Fruit fly (Drosophila melanogaster): Measurements from ENCODE around the gene fred.

fred gene

DNA sequence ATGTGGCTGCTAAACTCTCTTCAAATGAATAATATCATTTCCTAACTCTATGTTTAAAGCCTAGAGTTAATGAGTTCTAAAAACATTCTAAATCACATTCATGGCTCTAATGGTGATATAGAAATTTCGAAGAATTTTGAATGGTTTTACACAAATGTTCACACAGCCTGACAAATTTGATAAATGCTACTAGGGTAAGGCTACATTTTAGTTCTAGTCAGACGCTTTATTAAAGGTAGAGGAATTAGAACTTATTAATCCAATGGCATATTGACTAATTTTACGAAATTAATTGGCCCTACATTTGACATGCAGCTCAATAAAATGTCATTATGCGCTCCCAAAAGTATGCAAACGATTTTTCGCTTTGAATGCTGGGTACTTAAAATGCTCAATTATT lies 101.6 kb downstream of the fred start:
- TF ChIP-seq Pif1A (GFP tag; optimal IDR thresholded peaks at IDR 0.05) = no peak
- no peak for TF ChIP-seq Pif1B (GFP tag; optimal IDR thresholded peaks at IDR 0.05)
- TF ChIP-seq CG32121 (GFP tag; IDR thresholded peaks at IDR 0.05) = no peak
- TF ChIP-seq CG8159 (tag; optimal IDR thresholded peaks at IDR 0.05) = no peak
- no peak for TF ChIP-seq fd96Ca (GFP tag; IDR thresholded peaks at IDR 0.05)
- TF ChIP-seq EcR (GFP tag; optimal IDR thresholded peaks at IDR 0.05) = no peak
- TF ChIP-seq gl (tag; optimal IDR thresholded peaks at IDR 0.05) = no peak
- TF ChIP-seq CG8301 (tag; optimal IDR thresholded peaks at IDR 0.05) = no peak
- TF ChIP-seq rn (GFP tag; IDR thresholded peaks at IDR 0.05) = no peak
- no peak for TF ChIP-seq CG4496 (GFP tag; IDR thresholded peaks at IDR 0.05)

DNA sequence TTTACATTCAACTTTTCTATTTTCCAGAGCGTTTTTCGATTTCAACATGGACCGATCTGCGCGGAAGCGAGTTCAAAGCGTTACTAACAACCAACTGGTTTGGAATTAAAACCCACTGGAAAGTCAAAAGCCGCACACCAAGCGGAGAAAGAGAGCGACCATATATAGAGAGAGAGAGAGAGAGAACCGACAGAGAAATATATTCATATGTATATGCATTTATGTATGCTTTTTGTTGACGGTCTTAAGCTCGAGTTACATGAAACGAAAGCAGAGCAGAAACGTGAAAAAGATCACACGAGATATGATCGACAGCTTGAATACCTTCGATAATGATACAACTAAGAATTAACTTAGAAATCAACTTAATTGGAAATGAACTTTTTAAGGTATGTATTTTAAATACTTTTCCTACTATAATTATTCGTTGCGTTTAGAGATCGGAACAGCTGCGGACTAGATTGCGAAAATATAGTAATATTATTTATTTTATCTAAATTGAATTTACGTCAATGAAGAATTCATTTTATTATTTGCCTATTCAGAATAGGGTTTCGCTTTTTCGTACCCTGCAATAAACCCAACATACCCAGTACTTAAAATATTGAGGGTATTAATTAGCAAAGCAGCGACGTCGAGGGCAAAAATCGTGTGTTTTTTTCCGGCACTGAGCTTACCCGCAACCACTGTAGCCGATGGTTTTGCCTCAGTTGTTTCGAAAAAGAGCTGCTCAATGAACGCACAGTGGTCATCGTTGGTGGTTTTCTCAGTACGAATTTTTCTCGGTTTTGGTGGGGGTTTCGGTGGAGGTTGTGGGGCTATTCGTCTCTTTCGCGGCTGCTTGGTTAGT lies 102.5 kb downstream of the fred start:
- TF ChIP-seq CG9948 (tag; optimal IDR thresholded peaks at IDR 0.05) = peak; percentile 71
- TF ChIP-seq CG10348 (GFP tag; IDR thresholded peaks at IDR 0.05) = peak; percentile 53; the same call in 1 of the 2 replicates
- peak; percentile 43 for TF ChIP-seq EcR (GFP tag; optimal IDR thresholded peaks at IDR 0.05)
- peak; percentile 57; the same call in 2 of the 3 replicates for TF ChIP-seq CG4496 (GFP tag; IDR thresholded peaks at IDR 0.05)
- TF ChIP-seq Pif1B (GFP tag; optimal IDR thresholded peaks at IDR 0.05) = peak; percentile 32
- peak; percentile 59 for TF ChIP-seq Snoo (tag; optimal IDR thresholded peaks at IDR 0.05)
- TF ChIP-seq fd96Ca (GFP tag; IDR thresholded peaks at IDR 0.05) = peak; percentile 66
- peak; percentile 43 for TF ChIP-seq Ets98B (GFP tag; IDR thresholded peaks at IDR 0.05)
- peak; percentile 30 for TF ChIP-seq CG13204 (GFP tag; optimal IDR thresholded peaks at IDR 0.05)
- TF ChIP-seq rn (GFP tag; IDR thresholded peaks at IDR 0.05) = no peak
- peak; percentile 51 for TF ChIP-seq CG34367 (tag; optimal IDR thresholded peaks at IDR 0.05)
- TF ChIP-seq Pif1A (GFP tag; optimal IDR thresholded peaks at IDR 0.05) = peak; percentile 65
- TF ChIP-seq gl (tag; optimal IDR thresholded peaks at IDR 0.05) = no peak
- peak; percentile 82 for TF ChIP-seq CG15710 (tag; optimal IDR thresholded peaks at IDR 0.05)
- no peak for TF ChIP-seq CG12605 (GFP tag; IDR thresholded peaks at IDR 0.05)
- peak; percentile 33 for TF ChIP-seq CG17806 (tag; optimal IDR thresholded peaks at IDR 0.05)
- TF ChIP-seq CG14655 (GFP tag; optimal IDR thresholded peaks at IDR 0.05) = peak; percentile 81
- peak; percentile 40; the same call in 1 of the 2 replicates for TF ChIP-seq CG32121 (GFP tag; IDR thresholded peaks at IDR 0.05)
- peak; percentile 72 for TF ChIP-seq CG8301 (tag; optimal IDR thresholded peaks at IDR 0.05)
- TF ChIP-seq CG8159 (tag; optimal IDR thresholded peaks at IDR 0.05) = peak; percentile 82
- TF ChIP-seq D1 (tag; optimal IDR thresholded peaks at IDR 0.05) = peak; percentile 22

DNA sequence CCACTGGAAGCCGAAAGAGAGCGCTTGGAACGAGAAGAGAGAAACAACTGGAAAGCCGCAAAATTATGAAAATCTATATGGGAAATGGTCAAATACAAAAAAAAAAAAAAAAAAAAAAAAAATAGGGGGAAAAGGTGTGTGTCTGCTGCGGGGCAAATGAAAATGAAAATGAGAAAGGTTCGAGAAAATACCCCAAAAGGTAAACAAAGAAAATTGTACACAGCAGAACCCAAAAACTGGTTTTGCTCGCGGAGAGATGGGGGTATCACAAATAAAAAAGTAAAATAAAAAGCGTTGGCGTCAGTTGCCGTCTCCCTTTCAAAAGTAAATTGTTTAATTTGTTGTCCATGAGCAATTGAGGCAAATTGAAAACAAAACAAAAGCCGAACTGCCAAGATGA lies 103.3 kb downstream of the fred start:
- TF ChIP-seq CG15710 (tag; optimal IDR thresholded peaks at IDR 0.05) (no peak), CG4496 (GFP tag; IDR thresholded peaks at IDR 0.05) (0 out of 3 replicates have a peak, but pooled peaks have one; percentile 36)

DNA sequence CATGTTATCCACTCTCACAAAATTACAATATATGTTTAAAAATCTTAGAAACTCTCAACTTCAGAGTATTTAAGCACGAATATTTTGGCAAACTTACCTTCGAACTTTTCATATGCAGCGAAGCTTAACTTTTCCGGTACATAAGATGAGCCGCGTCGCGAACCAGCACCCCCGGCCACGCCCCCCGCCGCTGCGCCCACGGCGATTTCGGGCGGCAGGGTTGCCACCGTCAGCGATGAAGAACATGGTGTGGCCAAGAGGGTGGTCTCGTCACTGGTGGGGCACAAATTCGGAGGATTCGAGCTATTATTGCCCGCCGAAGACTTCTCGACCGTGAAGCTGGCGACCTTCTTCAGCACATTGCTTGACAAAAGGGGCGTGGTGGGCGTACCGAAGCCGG lies 107.6 kb downstream of the fred start:
- TF ChIP-seq CG13204 (GFP tag; optimal IDR thresholded peaks at IDR 0.05) (no peak), CG12605 (GFP tag; IDR thresholded peaks at IDR 0.05) (no peak), CG14655 (GFP tag; optimal IDR thresholded peaks at IDR 0.05) (no peak), CG9948 (tag; optimal IDR thresholded peaks at IDR 0.05) (no peak), D1 (tag; optimal IDR thresholded peaks at IDR 0.05) (no peak), Pif1B (GFP tag; optimal IDR thresholded peaks at IDR 0.05) (no peak), CG8301 (tag; optimal IDR thresholded peaks at IDR 0.05) (no peak), CG32121 (GFP tag; IDR thresholded peaks at IDR 0.05) (no peak), CG8159 (tag; optimal IDR thresholded peaks at IDR 0.05) (no peak), CG15710 (tag; optimal IDR thresholded peaks at IDR 0.05) (no peak), Ets98B (GFP tag; IDR thresholded peaks at IDR 0.05) (no peak), CG34367 (tag; optimal IDR thresholded peaks at IDR 0.05) (no peak), Pif1A (GFP tag; optimal IDR thresholded peaks at IDR 0.05) (no peak), EcR (GFP tag; optimal IDR thresholded peaks at IDR 0.05) (no peak)

DNA sequence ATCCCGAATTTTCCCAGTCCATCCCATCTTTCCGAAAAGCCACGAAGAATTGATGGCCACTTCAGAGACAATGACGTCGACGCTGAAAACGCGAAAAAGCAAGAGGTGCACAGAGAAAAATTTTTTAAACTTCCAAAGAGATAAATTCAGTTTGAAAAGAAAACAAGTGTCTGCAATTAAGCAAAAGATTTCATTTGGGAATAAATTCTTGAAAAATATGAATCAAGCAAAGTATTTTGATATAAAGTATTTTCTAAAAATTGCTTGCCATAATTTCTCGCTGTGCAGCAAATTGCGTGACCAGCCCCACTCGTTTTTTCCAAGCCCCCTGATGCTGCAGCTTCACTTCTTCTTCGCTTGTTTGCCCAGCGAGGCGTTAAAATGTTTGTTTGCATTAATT lies 109.3 kb downstream of the fred start:
- peak; percentile 76 for TF ChIP-seq CG14655 (GFP tag; optimal IDR thresholded peaks at IDR 0.05)
- TF ChIP-seq Pif1B (GFP tag; optimal IDR thresholded peaks at IDR 0.05) = no peak
- TF ChIP-seq CG8301 (tag; optimal IDR thresholded peaks at IDR 0.05) = peak; percentile 76
- peak; percentile 18 for TF ChIP-seq CG34367 (tag; optimal IDR thresholded peaks at IDR 0.05)
- TF ChIP-seq Pif1A (GFP tag; optimal IDR thresholded peaks at IDR 0.05) = peak; percentile 64
- no peak for TF ChIP-seq EcR (GFP tag; optimal IDR thresholded peaks at IDR 0.05)
- peak; percentile 39; the same call in 1 of the 2 replicates for TF ChIP-seq rn (GFP tag; IDR thresholded peaks at IDR 0.05)
- TF ChIP-seq CG32121 (GFP tag; IDR thresholded peaks at IDR 0.05) = peak; percentile 81
- TF ChIP-seq CG9948 (tag; optimal IDR thresholded peaks at IDR 0.05) = peak; percentile 68
- peak; percentile 61 for TF ChIP-seq fd96Ca (GFP tag; IDR thresholded peaks at IDR 0.05)
- peak; percentile 68 for TF ChIP-seq CG15710 (tag; optimal IDR thresholded peaks at IDR 0.05)
- TF ChIP-seq gl (tag; optimal IDR thresholded peaks at IDR 0.05) = no peak
- TF ChIP-seq CG4496 (GFP tag; IDR thresholded peaks at IDR 0.05) = peak; percentile 86
- peak; percentile 55 for TF ChIP-seq CG17806 (tag; optimal IDR thresholded peaks at IDR 0.05)
- TF ChIP-seq D1 (tag; optimal IDR thresholded peaks at IDR 0.05) = no peak
- no peak for TF ChIP-seq CG10348 (GFP tag; IDR thresholded peaks at IDR 0.05)
- peak; percentile 80 for TF ChIP-seq Ets98B (GFP tag; IDR thresholded peaks at IDR 0.05)
- TF ChIP-seq CG13204 (GFP tag; optimal IDR thresholded peaks at IDR 0.05) = peak; percentile 13
- peak; percentile 29 for TF ChIP-seq Snoo (tag; optimal IDR thresholded peaks at IDR 0.05)
- TF ChIP-seq CG12605 (GFP tag; IDR thresholded peaks at IDR 0.05) = peak; percentile 80
- peak; percentile 65 for TF ChIP-seq CG8159 (tag; optimal IDR thresholded peaks at IDR 0.05)

DNA sequence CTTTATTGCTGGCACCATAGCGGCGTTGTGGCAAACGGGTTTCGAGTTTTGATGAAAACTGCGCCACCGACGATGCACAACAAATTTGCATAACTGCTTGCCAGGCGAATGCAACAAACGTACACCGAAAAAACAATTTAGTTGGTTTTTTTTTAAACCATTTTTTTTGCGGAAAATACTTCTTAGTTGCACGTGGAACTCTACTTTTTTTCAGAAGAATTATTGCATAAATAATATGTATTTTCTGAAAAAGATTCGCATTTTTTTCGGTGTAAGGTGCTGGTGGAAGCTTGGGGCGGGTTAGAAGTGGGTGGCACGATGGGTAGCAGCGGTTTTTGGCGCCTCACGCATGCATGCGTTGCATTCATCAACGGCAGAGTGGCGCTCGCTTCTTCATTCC lies 110.3 kb downstream of the fred start:
- TF ChIP-seq rn (GFP tag; IDR thresholded peaks at IDR 0.05) = no peak
- peak; percentile 69 for TF ChIP-seq fd96Ca (GFP tag; IDR thresholded peaks at IDR 0.05)
- peak; percentile 80 for TF ChIP-seq CG12605 (GFP tag; IDR thresholded peaks at IDR 0.05)
- TF ChIP-seq Snoo (tag; optimal IDR thresholded peaks at IDR 0.05) = no peak
- peak; percentile 80 for TF ChIP-seq CG32121 (GFP tag; IDR thresholded peaks at IDR 0.05)
- TF ChIP-seq CG15710 (tag; optimal IDR thresholded peaks at IDR 0.05) = peak; percentile 20
- TF ChIP-seq CG9948 (tag; optimal IDR thresholded peaks at IDR 0.05) = peak; percentile 35
- TF ChIP-seq gl (tag; optimal IDR thresholded peaks at IDR 0.05) = no peak
- no peak for TF ChIP-seq CG13204 (GFP tag; optimal IDR thresholded peaks at IDR 0.05)
- TF ChIP-seq CG8301 (tag; optimal IDR thresholded peaks at IDR 0.05) = peak; percentile 57
- no peak for TF ChIP-seq EcR (GFP tag; optimal IDR thresholded peaks at IDR 0.05)
- TF ChIP-seq CG10348 (GFP tag; IDR thresholded peaks at IDR 0.05) = peak; percentile 39; the same call in 1 of the 2 replicates
- peak; percentile 73 for TF ChIP-seq Ets98B (GFP tag; IDR thresholded peaks at IDR 0.05)
- no peak for TF ChIP-seq CG8159 (tag; optimal IDR thresholded peaks at IDR 0.05)
- TF ChIP-seq CG4496 (GFP tag; IDR thresholded peaks at IDR 0.05) = peak; percentile 84
- TF ChIP-seq CG34367 (tag; optimal IDR thresholded peaks at IDR 0.05) = no peak
- peak; percentile 61 for TF ChIP-seq CG14655 (GFP tag; optimal IDR thresholded peaks at IDR 0.05)
- TF ChIP-seq D1 (tag; optimal IDR thresholded peaks at IDR 0.05) = no peak
- no peak for TF ChIP-seq Pif1B (GFP tag; optimal IDR thresholded peaks at IDR 0.05)
- peak; percentile 42 for TF ChIP-seq Pif1A (GFP tag; optimal IDR thresholded peaks at IDR 0.05)
- peak; percentile 5 for TF ChIP-seq CG17806 (tag; optimal IDR thresholded peaks at IDR 0.05)
